Worm (Caenorhabditis elegans) whole organism, mixed stage, embryonic: ENCODE results near the gene rfs-1.

Experiments
- ceh-43 ChIP-seq: fragments of 200-800 bp; sonication (Bioruptor generic); optimal IDR thresholded peaks from 2 replicates; lab custom pipeline; 2018; ENCODE audit warnings: mild to moderate bottlenecking, missing genetic modification characterization, moderate library complexity, missing compliant biosample characterization
- ceh-83 ChIP-seq: fragments of 200-800 bp; sonication (Bioruptor generic); optimal IDR thresholded peaks from 2 replicates; lab custom pipeline; 2018; ENCODE audit warnings: mild to moderate bottlenecking, missing genetic modification characterization, missing compliant biosample characterization
- mep-1 ChIP-seq: fragments of 150-350 bp; optimal IDR thresholded peaks from 2 replicates; lab custom pipeline; 2017; ENCODE audit warnings: missing biosample characterization, missing genetic modification reagents, missing genetic modification characterization, inconsistent platforms
- nhr-237 ChIP-seq: fragments of 150-350 bp; optimal IDR thresholded peaks from 2 replicates; lab custom pipeline; 2014; ENCODE audit warnings: missing biosample characterization, missing genetic modification characterization
- nhr-28 ChIP-seq: fragments of 150-350 bp; optimal IDR thresholded peaks from 2 replicates; lab custom pipeline; 2014; ENCODE audit warnings: missing biosample characterization, missing genetic modification characterization
- nhr-76 ChIP-seq: sonication (generic microtip); optimal IDR thresholded peaks from 2 replicates; lab custom pipeline; 2017; ENCODE audit warnings: missing biosample characterization, missing genetic modification characterization
- pha-4 ChIP-seq: fragments of 150-350 bp; optimal IDR thresholded peaks from 2 replicates; lab custom pipeline; 2018; ENCODE audit warnings: missing biosample characterization, missing genetic modification reagents, missing genetic modification characterization

DNA sequence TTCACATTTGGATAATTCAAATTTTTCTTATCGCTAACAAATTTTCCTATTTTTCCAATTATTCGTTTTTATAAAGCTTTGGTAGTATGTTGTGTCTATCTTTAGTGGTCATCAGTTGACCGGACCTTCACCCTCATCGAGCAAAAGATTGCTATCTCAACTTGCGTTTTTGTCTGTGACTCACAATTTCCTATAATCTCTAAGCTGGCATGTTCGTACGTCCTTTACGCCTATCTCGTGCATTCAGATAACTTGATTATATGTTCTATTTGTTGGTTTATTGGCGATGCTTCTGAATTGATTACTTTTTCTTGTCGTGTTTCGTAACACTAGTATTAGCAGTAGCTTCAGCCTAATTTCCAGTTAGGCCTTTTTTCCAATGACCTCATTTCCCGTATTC is 53.3 kb downstream of the rfs-1 start:
- TF ChIP-seq ceh-83 (GFP tag; lab: Kevin White, UChicago) (no peak), nhr-76 (no peak), mep-1 (tag; lab: Kevin White, UChicago) (no peak), nhr-237 (tag; lab: Kevin White, UChicago) (no peak), nhr-28 (tag; lab: Kevin White, UChicago) (no peak), pha-4 (tag; lab: Kevin White, UChicago) (no peak), ceh-43 (GFP tag; lab: Kevin White, UChicago) (no peak)
